Fruit fly (Drosophila melanogaster) whole organism, embryonic: ENCODE measurements around the gene CG7458.

Source experiments
- Atf6 ChIP-seq: fragments of 200-800 bp; sonication (Bioruptor generic); IDR thresholded peaks from 2 replicates; pipeline ENCODE4 v1.3.6; 2022; ENCODE audit warnings: missing biosample characterization, missing genetic modification characterization
- CG11093 ChIP-seq: fragments of 200-800 bp; sonication (Bioruptor generic); IDR thresholded peaks from 3 replicates; pipeline ENCODE4 v1.3.6; 2022; ENCODE audit warnings: missing biosample characterization, missing genetic modification characterization
- CG12942 ChIP-seq: fragments of 200-800 bp; sonication (Bioruptor generic); optimal IDR thresholded peaks from 3 replicates; lab custom pipeline; 2016; ENCODE audit warnings: missing biosample characterization, missing genetic modification characterization
- CG18599 ChIP-seq: fragments of 200-800 bp; sonication (Bioruptor generic); optimal IDR thresholded peaks from 3 replicates; lab custom pipeline; 2017; ENCODE audit warnings: missing biosample characterization, missing genetic modification characterization, mild to moderate bottlenecking, moderate library complexity, missing genetic modification reagents
- CG18619 ChIP-seq: fragments of 200-800 bp; sonication (Bioruptor generic); optimal IDR thresholded peaks from 3 replicates; lab custom pipeline; 2017; ENCODE audit warnings: missing biosample characterization, mild to moderate bottlenecking, missing genetic modification characterization
- CG2120 ChIP-seq: fragments of 200-800 bp; sonication (Bioruptor generic); optimal IDR thresholded peaks from 3 replicates; lab custom pipeline; 2016; ENCODE audit warnings: missing biosample characterization, missing genetic modification characterization
- CG2678 ChIP-seq: fragments of 200-800 bp; sonication (Bioruptor generic); optimal IDR thresholded peaks from 3 replicates; lab custom pipeline; 2019; ENCODE audit warnings: missing biosample characterization, mild to moderate bottlenecking, missing genetic modification characterization, moderate library complexity
- CG32532 ChIP-seq: fragments of 200-800 bp; sonication (Bioruptor generic); IDR thresholded peaks from 2 replicates; pipeline ENCODE4 v1.3.6; 2022; ENCODE audit warnings: missing biosample characterization, missing genetic modification characterization
- CG34376 ChIP-seq: fragments of 200-800 bp; sonication (Bioruptor generic); optimal IDR thresholded peaks from 2 replicates; lab custom pipeline; 2018; ENCODE audit warnings: missing biosample characterization, mild to moderate bottlenecking, missing genetic modification characterization
- CG4854 ChIP-seq: fragments of 200-800 bp; sonication (Bioruptor generic); optimal IDR thresholded peaks from 2 replicates; lab custom pipeline; 2016; ENCODE audit warnings: missing biosample characterization, missing genetic modification characterization, inconsistent platforms
- CG6175 ChIP-seq: fragments of 200-800 bp; sonication (Bioruptor generic); IDR thresholded peaks from 3 replicates; pipeline ENCODE4 v1.3.6; 2022; ENCODE audit warnings: missing biosample characterization, missing genetic modification characterization
- CG7556 ChIP-seq: fragments of 200-800 bp; sonication (Bioruptor generic); optimal IDR thresholded peaks from 2 replicates; lab custom pipeline; 2017; ENCODE audit warnings: missing biosample characterization, mild to moderate bottlenecking, missing genetic modification characterization
- CG7839 ChIP-seq: fragments of 200-800 bp; sonication (Bioruptor generic); optimal IDR thresholded peaks from 3 replicates; lab custom pipeline; 2018; ENCODE audit warnings: missing biosample characterization, mild to moderate bottlenecking, missing genetic modification characterization, moderate library complexity
- Camta ChIP-seq: fragments of 200-800 bp; sonication (Bioruptor generic); optimal IDR thresholded peaks from 2 replicates; lab custom pipeline; 2016; ENCODE audit warnings: missing biosample characterization, missing genetic modification characterization
- Dfd ChIP-seq, 2 experiments: fragments of >200 bp; optimal IDR thresholded peaks; 2 replicates each; lab custom pipeline; 2017; ENCODE audit warnings: missing biosample characterization in 2 of 2, missing genetic modification characterization in 2 of 2
- Dp ChIP-seq: fragments of 200-800 bp; sonication (Bioruptor generic); optimal IDR thresholded peaks from 2 replicates; lab custom pipeline; 2018; ENCODE audit warnings: missing biosample characterization, mild to moderate bottlenecking, missing genetic modification characterization, moderate library complexity
- E2f1 ChIP-seq: fragments of 200-800 bp; sonication (Bioruptor generic); IDR thresholded peaks from 2 replicates; pipeline ENCODE4 v1.3.6; 2022; ENCODE audit warnings: missing biosample characterization, missing genetic modification characterization
- HHEX ChIP-seq: fragments of 200-800 bp; sonication (Bioruptor generic); optimal IDR thresholded peaks from 3 replicates; lab custom pipeline; 2017; ENCODE audit warnings: missing biosample characterization, mild to moderate bottlenecking, missing genetic modification characterization, missing genetic modification reagents
- HLH3B ChIP-seq: fragments of 200-800 bp; sonication (Bioruptor generic); IDR thresholded peaks from 2 replicates; pipeline ENCODE4 v1.3.6; 2022; ENCODE audit warnings: missing biosample characterization, missing genetic modification characterization
- Hey ChIP-seq: fragments of 200-800 bp; sonication (Bioruptor generic); optimal IDR thresholded peaks from 3 replicates; lab custom pipeline; 2018; ENCODE audit warnings: missing biosample characterization, mild to moderate bottlenecking, missing genetic modification characterization
- HmgD ChIP-seq: fragments of 200-800 bp; sonication (Bioruptor generic); optimal IDR thresholded peaks from 3 replicates; lab custom pipeline; 2016; ENCODE audit warnings: missing biosample characterization, missing genetic modification characterization
- HmgZ ChIP-seq: fragments of 200-800 bp; sonication (Bioruptor generic); optimal IDR thresholded peaks from 2 replicates; lab custom pipeline; 2018; ENCODE audit warnings: missing biosample characterization, mild to moderate bottlenecking, missing genetic modification characterization
- Hmr ChIP-seq: fragments of 200-800 bp; sonication (Bioruptor generic); optimal IDR thresholded peaks from 3 replicates; lab custom pipeline; 2017; ENCODE audit warnings: mild to moderate bottlenecking, missing biosample characterization, missing genetic modification reagents, missing genetic modification characterization
- Med ChIP-seq: fragments of 200-800 bp; sonication (Bioruptor generic); peaks from one replicate; lab custom pipeline; 2016; ENCODE audit warnings: missing biosample characterization, missing genetic modification characterization, mild to moderate bottlenecking, inconsistent platforms, moderate library complexity
- Oaz ChIP-seq: fragments of 200-800 bp; sonication (Bioruptor generic); IDR thresholded peaks from 2 replicates; pipeline ENCODE4 v1.3.6; 2022; ENCODE audit warnings: missing biosample characterization, missing genetic modification characterization
- Optix ChIP-seq: fragments of 200-800 bp; sonication (Bioruptor generic); IDR thresholded peaks from 3 replicates; pipeline ENCODE4 v1.3.6; 2022; ENCODE audit warnings: missing biosample characterization, missing genetic modification characterization
- Xbp1 ChIP-seq: fragments of 200-800 bp; sonication (Bioruptor generic); optimal IDR thresholded peaks from 3 replicates; lab custom pipeline; 2016; ENCODE audit warnings: missing biosample characterization, mild to moderate bottlenecking, missing genetic modification characterization
- Xrp1 ChIP-seq: fragments of 200-800 bp; sonication (Bioruptor generic); IDR thresholded peaks from 2 replicates; pipeline ENCODE4 v1.3.6; 2022; ENCODE audit warnings: missing biosample characterization, missing genetic modification characterization
- YL-1 ChIP-seq: fragments of 200-800 bp; sonication (Bioruptor generic); optimal IDR thresholded peaks from 3 replicates; lab custom pipeline; 2017; ENCODE audit warnings: missing biosample characterization, mild to moderate bottlenecking, missing genetic modification characterization
- amos ChIP-seq: fragments of 200-800 bp; sonication (Bioruptor generic); IDR thresholded peaks from 2 replicates; pipeline ENCODE4 v1.3.6; 2022; ENCODE audit warnings: missing biosample characterization, missing genetic modification characterization; ENCODE audit not compliant: partially characterized antibody
- chinmo ChIP-seq: fragments of 200-800 bp; sonication (Bioruptor generic); IDR thresholded peaks from 4 replicates; pipeline ENCODE4 v1.3.6; 2022; ENCODE audit warnings: missing biosample characterization, missing genetic modification characterization; ENCODE audit not compliant: partially characterized antibody
- corto ChIP-seq: fragments of 200-800 bp; sonication (Bioruptor generic); optimal IDR thresholded peaks from 2 replicates; lab custom pipeline; 2016; ENCODE audit warnings: missing biosample characterization, mild to moderate bottlenecking, missing genetic modification characterization, moderate library complexity
- exex ChIP-seq: fragments of 200-800 bp; sonication (Bioruptor generic); optimal IDR thresholded peaks from 4 replicates; lab custom pipeline; 2018; ENCODE audit warnings: missing biosample characterization, mild to moderate bottlenecking, missing genetic modification characterization, moderate library complexity
- fd64A ChIP-seq: fragments of 200-800 bp; sonication (Bioruptor generic); optimal IDR thresholded peaks from 3 replicates; lab custom pipeline; 2018; ENCODE audit warnings: missing biosample characterization, mild to moderate bottlenecking, missing genetic modification characterization
- gce ChIP-seq: fragments of 200-800 bp; sonication (Bioruptor generic); IDR thresholded peaks from 3 replicates; pipeline ENCODE4 v1.3.6; 2022; ENCODE audit warnings: missing biosample characterization, missing genetic modification characterization
- grn ChIP-seq: fragments of 200-800 bp; sonication (Bioruptor generic); optimal IDR thresholded peaks from 3 replicates; lab custom pipeline; 2017; ENCODE audit warnings: missing biosample characterization, missing genetic modification characterization
- gro ChIP-seq: fragments of 200-800 bp; sonication (Bioruptor generic); optimal IDR thresholded peaks from 2 replicates; lab custom pipeline; 2016; ENCODE audit warnings: missing biosample characterization, missing genetic modification characterization
- jumu ChIP-seq: fragments of 200-800 bp; sonication (Bioruptor generic); optimal IDR thresholded peaks from 3 replicates; lab custom pipeline; 2016; ENCODE audit warnings: missing biosample characterization, missing genetic modification characterization
- lab ChIP-seq: fragments of 200-800 bp; sonication (Bioruptor generic); optimal IDR thresholded peaks from 3 replicates; lab custom pipeline; 2017; ENCODE audit warnings: missing biosample characterization, missing genetic modification characterization, mild to moderate bottlenecking, moderate library complexity, missing genetic modification reagents
- lbe ChIP-seq: fragments of 200-800 bp; sonication (Bioruptor generic); optimal IDR thresholded peaks from 2 replicates; lab custom pipeline; 2016; ENCODE audit warnings: missing biosample characterization, mild to moderate bottlenecking, missing genetic modification characterization
- pita ChIP-seq: fragments of 200-800 bp; sonication (Bioruptor generic); optimal IDR thresholded peaks from 2 replicates; lab custom pipeline; 2017; ENCODE audit warnings: missing biosample characterization, mild to moderate bottlenecking, missing genetic modification characterization
- row ChIP-seq: fragments of 200-800 bp; sonication (Bioruptor generic); IDR thresholded peaks from 3 replicates; pipeline ENCODE4 v1.3.6; 2022; ENCODE audit warnings: missing biosample characterization, missing genetic modification characterization
- sens ChIP-seq: fragments of 200-800 bp; sonication (Bioruptor generic); peaks from one replicate; lab custom pipeline; 2016; ENCODE audit warnings: missing biosample characterization, missing genetic modification characterization
- sens-2 ChIP-seq: fragments of 200-800 bp; sonication (Bioruptor generic); IDR thresholded peaks from 2 replicates; pipeline ENCODE4 v1.3.6; 2022; ENCODE audit warnings: missing biosample characterization, missing genetic modification characterization
- stwl ChIP-seq: fragments of 200-800 bp; sonication (Bioruptor generic); optimal IDR thresholded peaks from 3 replicates; lab custom pipeline; 2018; ENCODE audit warnings: missing biosample characterization, mild to moderate bottlenecking, missing genetic modification characterization, moderate library complexity
- sug ChIP-seq: fragments of 200-800 bp; optimal IDR thresholded peaks from 2 replicates; lab custom pipeline; 2019; ENCODE audit warnings: missing biosample characterization, mild to moderate bottlenecking, missing genetic modification characterization, moderate library complexity
- tgo ChIP-seq: fragments of 200-800 bp; sonication (Bioruptor generic); IDR thresholded peaks from 3 replicates; pipeline ENCODE4 v1.3.6; 2022; ENCODE audit warnings: missing biosample characterization, missing genetic modification characterization
- tna ChIP-seq: fragments of 200-800 bp; sonication (Bioruptor generic); IDR thresholded peaks from 2 replicates; pipeline ENCODE4 v1.3.6; 2022; ENCODE audit warnings: missing biosample characterization, missing genetic modification characterization; ENCODE audit not compliant: partially characterized antibody
- ttk ChIP-seq: fragments of 200-800 bp; sonication (Bioruptor generic); IDR thresholded peaks from 2 replicates; pipeline ENCODE4 v2.1.2; 2022; ENCODE audit warnings: missing biosample characterization, missing genetic modification characterization

Gene CG7458

DNA sequence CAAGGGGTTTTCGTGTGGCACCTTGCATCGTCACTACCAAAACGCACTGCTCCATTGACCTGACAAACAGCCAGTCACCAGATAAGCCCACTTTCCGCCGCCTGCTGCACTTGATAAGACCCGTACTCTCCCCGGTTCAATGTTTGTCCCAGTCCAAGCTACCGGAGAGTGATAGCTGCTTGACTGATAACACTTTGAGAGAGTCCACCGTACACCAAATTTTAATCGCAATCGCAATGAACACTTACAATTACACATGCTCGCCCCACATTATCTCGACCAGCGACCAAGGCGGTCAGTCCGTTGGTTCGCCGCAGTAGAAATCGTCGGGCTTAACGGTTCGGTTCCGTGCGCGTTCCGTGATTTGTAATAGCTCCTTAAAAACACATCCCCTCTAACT lies 16.8 kb downstream of the CG7458 start, which contains the start of gene P5CS (continued):
- no peak for TF ChIP-seq jumu (GFP tag; lab: Kevin White, UChicago)
- no peak for TF ChIP-seq YL-1 (GFP tag; lab: Kevin White, UChicago)
- no peak for TF ChIP-seq amos (GFP tag; lab: Robert Waterston, UW)
- TF ChIP-seq HmgD (GFP tag; lab: Kevin White, UChicago), result no peak
- peak; percentile 28 for TF ChIP-seq HmgZ (tag; lab: Kevin White, UChicago)
- TF ChIP-seq grn (GFP tag; lab: Kevin White, UChicago), result peak; percentile 63
- TF ChIP-seq Camta (GFP tag; lab: Kevin White, UChicago), result no peak
- TF ChIP-seq chinmo (GFP tag; lab: Robert Waterston, UW), result peak; percentile 68; the same call in 1 of the 4 replicates
- no peak for TF ChIP-seq fd64A
- no peak for TF ChIP-seq gce (GFP tag; lab: Robert Waterston, UW)
- no peak for TF ChIP-seq tna
- TF ChIP-seq CG34376 (GFP tag; lab: Kevin White, UChicago), result peak; percentile 47
- TF ChIP-seq CG4854 (GFP tag; lab: Kevin White, UChicago), result no peak
- TF ChIP-seq sens-2 (GFP tag; lab: Robert Waterston, UW), result no peak
- peak; percentile 31; the same call in 1 of the 3 replicates for TF ChIP-seq CG6175 (GFP tag; lab: Robert Waterston, UW)
- TF ChIP-seq Optix, result no peak
- peak; percentile 63 for TF ChIP-seq exex (tag; lab: Kevin White, UChicago)
- no peak for TF ChIP-seq tgo
- no peak for TF ChIP-seq Oaz
- peak; percentile 76 for TF ChIP-seq sug (tag; lab: Kevin White, UChicago)

dm6 chr3L:21972162-21973022 lies 17.5 kb downstream of the CG7458 start:
- TF ChIP-seq gro (GFP tag; lab: Kevin White, UChicago) (no peak), CG2678 (peak; percentile 32), Atf6 (GFP tag; lab: Robert Waterston, UW) (no peak), tgo (no peak), Hey (tag; lab: Kevin White, UChicago) (peak; percentile 77), stwl (no peak), Xrp1 (GFP tag; lab: Robert Waterston, UW) (no peak), grn (GFP tag; lab: Kevin White, UChicago) (peak; percentile 23), corto (peak; percentile 27), lab (GFP tag; lab: Kevin White, UChicago) (peak; percentile 33), pita (no peak), Dp (no peak), CG7556 (GFP tag; lab: Kevin White, UChicago) (peak; percentile 14), lbe (GFP tag; lab: Kevin White, UChicago) (peak; percentile 51), row (GFP tag; lab: Robert Waterston, UW) (peak; percentile 16; the same call in 1 of the 3 replicates), CG2120 (GFP tag; lab: Kevin White, UChicago) (peak; percentile 11), CG7839 (tag; lab: Kevin White, UChicago) (peak; percentile 11), E2f1 (no peak), CG11093 (no peak), Xbp1 (GFP tag; lab: Kevin White, UChicago) (no peak), Dfd (GFP tag; optimal IDR thresholded peaks at IDR 0.05; lab: Kevin White, UChicago) (no peak), ttk (GFP tag; lab: Robert Waterston, UW) (no peak), CG32532 (GFP tag; lab: Robert Waterston, UW) (no peak), CG18599 (peak; percentile 24), CG12942 (no peak), HLH3B (GFP tag; lab: Robert Waterston, UW) (no peak), Hmr (GFP tag; lab: Kevin White, UChicago) (peak; percentile 9), Med (GFP tag; lab: Kevin White, UChicago) (peak; percentile 70), CG18619 (GFP tag; lab: Kevin White, UChicago) (peak; percentile 2), sens (GFP tag; lab: Kevin White, UChicago) (peak; percentile 79), HHEX (GFP tag; lab: Kevin White, UChicago) (no peak)
